Worm (Caenorhabditis elegans) whole organism, early embryonic: ENCODE data around the gene tsn-1.

Experiments
- B0310.2 ChIP-seq: sonication (generic microtip); optimal IDR thresholded peaks from 2 replicates; lab custom pipeline; 2016; ENCODE audit warnings: mild to moderate bottlenecking, missing genetic modification characterization, missing compliant biosample characterization
- F13C5.2 ChIP-seq: sonication (generic microtip); optimal IDR thresholded peaks from 2 replicates; lab custom pipeline; 2017; ENCODE audit warnings: mild to moderate bottlenecking, missing genetic modification characterization, inconsistent platforms, missing compliant biosample characterization
- aly-1 ChIP-seq: sonication (generic microtip); optimal IDR thresholded peaks from 2 replicates; lab custom pipeline; 2016; ENCODE audit warnings: missing genetic modification characterization, missing compliant biosample characterization
- ama-1 ChIP-seq: fragments of 150-350 bp; optimal IDR thresholded peaks from 2 replicates; lab custom pipeline; 2014
- ceh-13 ChIP-seq: fragments of 200-800 bp; sonication (Bioruptor generic); optimal IDR thresholded peaks from 2 replicates; lab custom pipeline; 2018; ENCODE audit warnings: mild to moderate bottlenecking, missing genetic modification characterization, missing compliant biosample characterization
- ceh-36 ChIP-seq: sonication (generic microtip); optimal IDR thresholded peaks from 2 replicates; lab custom pipeline; 2016; ENCODE audit warnings: missing genetic modification characterization, inconsistent platforms, missing compliant biosample characterization
- ets-7 ChIP-seq: sonication (generic microtip); optimal IDR thresholded peaks from 2 replicates; lab custom pipeline; 2016; ENCODE audit warnings: missing genotype, missing genetic modification characterization, missing compliant biosample characterization
- flt-1 ChIP-seq: fragments of 200-800 bp; sonication (Bioruptor generic); IDR thresholded peaks from 2 replicates; pipeline ENCODE4 v1.3.6; 2022; ENCODE audit warnings: missing genetic modification characterization, missing compliant biosample characterization
- hmbx-1 ChIP-seq: sonication (generic microtip); optimal IDR thresholded peaks from 2 replicates; lab custom pipeline; 2016; ENCODE audit warnings: mild to moderate bottlenecking, missing genetic modification characterization, missing compliant biosample characterization
- hmg-4 ChIP-seq: fragments of 200-800 bp; sonication (Bioruptor generic); optimal IDR thresholded peaks from 2 replicates; lab custom pipeline; 2018; ENCODE audit warnings: mild to moderate bottlenecking, missing genetic modification characterization, missing compliant biosample characterization
- hnd-1 ChIP-seq: sonication (generic microtip); optimal IDR thresholded peaks from 2 replicates; lab custom pipeline; 2016; ENCODE audit warnings: missing genetic modification characterization, missing compliant biosample characterization
- pes-1 ChIP-seq: fragments of 200-800 bp; sonication (Bioruptor generic); IDR thresholded peaks from 2 replicates; pipeline ENCODE4 v1.3.6; 2022; ENCODE audit warnings: missing genetic modification reagents, missing genetic modification characterization, missing compliant biosample characterization
- scrt-1 ChIP-seq: fragments of 200-800 bp; sonication (Bioruptor generic); IDR thresholded peaks from 2 replicates; pipeline ENCODE4 v1.3.6; 2022; ENCODE audit warnings: missing genetic modification characterization, missing compliant biosample characterization
- sea-1 ChIP-seq: fragments of 200-800 bp; sonication (Bioruptor generic); conservative IDR thresholded peaks from 2 replicates; pipeline ENCODE4 v1.3.6; 2022; ENCODE audit warnings: missing genetic modification characterization, missing compliant biosample characterization
- tbx-11 ChIP-seq: fragments of 200-800 bp; sonication (Bioruptor generic); IDR thresholded peaks from 2 replicates; pipeline ENCODE4 v1.3.6; 2022; ENCODE audit warnings: missing genetic modification characterization, missing compliant biosample characterization
- tbx-37 ChIP-seq: fragments of 200-800 bp; sonication (Bioruptor generic); conservative IDR thresholded peaks from 2 replicates; pipeline ENCODE4 v1.3.6; 2022; ENCODE audit warnings: missing genetic modification reagents, missing genetic modification characterization, missing compliant biosample characterization
- tra-4 ChIP-seq: sonication (generic microtip); optimal IDR thresholded peaks from 2 replicates; lab custom pipeline; 2017; ENCODE audit warnings: missing genetic modification characterization, missing compliant biosample characterization

The tsn-1 gene

ce11 chrII:4672584-4673110, 34.0 kb upstream of the tsn-1 start, which contains the start of the genes clec-140 and hmg-11:
TSS of gene clec-140 (plus strand) at chrII:4673060.
TSS of gene hmg-11 (plus strand) at chrII:4673085.
- no peak for TF ChIP-seq aly-1
- peak; percentile 25 for TF ChIP-seq hmg-4 (GFP tag; lab: Kevin White, UChicago)
- TF ChIP-seq flt-1 (GFP tag; lab: Robert Waterston, UW) = no peak
- TF ChIP-seq ama-1 (lab: Kevin White, UChicago) = no peak
- no peak for TF ChIP-seq tbx-11 (GFP tag; lab: Robert Waterston, UW)
- no peak for TF ChIP-seq tra-4
- no peak for TF ChIP-seq ets-7 (tag; lab: Kevin White, UChicago)
- no peak for TF ChIP-seq tbx-37 (GFP tag; lab: Robert Waterston, UW)
- TF ChIP-seq ceh-36 (tag; lab: Kevin White, UChicago) = no peak
- TF ChIP-seq F13C5.2 = peak; percentile 49
- no peak for TF ChIP-seq sea-1 (GFP tag; lab: Robert Waterston, UW)
- no peak for TF ChIP-seq ceh-13 (GFP tag; lab: Kevin White, UChicago)
- no peak for TF ChIP-seq scrt-1 (GFP tag; lab: Robert Waterston, UW)
- no peak for TF ChIP-seq hnd-1

- no peak for TF ChIP-seq flt-1 (GFP tag; lab: Robert Waterston, UW)
- no peak for TF ChIP-seq F13C5.2
- TF ChIP-seq ceh-36 (tag; lab: Kevin White, UChicago) = no peak
- no peak for TF ChIP-seq sea-1 (GFP tag; lab: Robert Waterston, UW)
- no peak for TF ChIP-seq B0310.2
- TF ChIP-seq hnd-1 = no peak
- no peak for TF ChIP-seq ama-1 (lab: Kevin White, UChicago)
- no peak for TF ChIP-seq ets-7 (tag; lab: Kevin White, UChicago)
- TF ChIP-seq hmg-4 (GFP tag; lab: Kevin White, UChicago) = no peak
- no peak for TF ChIP-seq scrt-1 (GFP tag; lab: Robert Waterston, UW)
- no peak for TF ChIP-seq pes-1
- no peak for TF ChIP-seq tbx-37 (GFP tag; lab: Robert Waterston, UW)
- TF ChIP-seq aly-1 = no peak
- TF ChIP-seq ceh-13 (GFP tag; lab: Kevin White, UChicago) = no peak
- TF ChIP-seq tbx-11 (GFP tag; lab: Robert Waterston, UW) = no peak
- TF ChIP-seq tra-4 = no peak
- no peak for TF ChIP-seq hmbx-1 (tag; lab: Kevin White, UChicago)
These were observed 33.4 kb upstream of the tsn-1 start for ce11 chrII:4673242-4673641.

ce11 chrII:4673670-4674069, 33.0 kb upstream of the tsn-1 start:
- no peak for TF ChIP-seq tra-4
- TF ChIP-seq ceh-36 (tag; lab: Kevin White, UChicago) = no peak
- TF ChIP-seq B0310.2 = no peak
- no peak for TF ChIP-seq tbx-11 (GFP tag; lab: Robert Waterston, UW)
- TF ChIP-seq hmbx-1 (tag; lab: Kevin White, UChicago) = no peak
- no peak for TF ChIP-seq pes-1
- TF ChIP-seq sea-1 (GFP tag; lab: Robert Waterston, UW) = no peak
- TF ChIP-seq ama-1 (lab: Kevin White, UChicago) = no peak
- no peak for TF ChIP-seq flt-1 (GFP tag; lab: Robert Waterston, UW)
- no peak for TF ChIP-seq hnd-1
- TF ChIP-seq hmg-4 (GFP tag; lab: Kevin White, UChicago) = no peak
- TF ChIP-seq ceh-13 (GFP tag; lab: Kevin White, UChicago) = no peak
- no peak for TF ChIP-seq scrt-1 (GFP tag; lab: Robert Waterston, UW)

ce11 chrII:4674188-4674587, 32.4 kb upstream of the tsn-1 start:
- TF ChIP-seq B0310.2 = no peak
- no peak for TF ChIP-seq scrt-1 (GFP tag; lab: Robert Waterston, UW)
- TF ChIP-seq tra-4 = no peak
- TF ChIP-seq sea-1 (GFP tag; lab: Robert Waterston, UW) = no peak
- no peak for TF ChIP-seq hmbx-1 (tag; lab: Kevin White, UChicago)
- TF ChIP-seq aly-1 = no peak
- no peak for TF ChIP-seq ama-1 (lab: Kevin White, UChicago)
- TF ChIP-seq flt-1 (GFP tag; lab: Robert Waterston, UW) = no peak

ce11 chrII:4675481-4675880, 31.1 kb upstream of the tsn-1 start, which contains the start of gene T05A7.3:
TSS of gene T05A7.3 (plus strand) at chrII:4675781.
- TF ChIP-seq tra-4 = no peak
- TF ChIP-seq ets-7 (tag; lab: Kevin White, UChicago) = no peak
- no peak for TF ChIP-seq scrt-1 (GFP tag; lab: Robert Waterston, UW)
- TF ChIP-seq sea-1 (GFP tag; lab: Robert Waterston, UW) = no peak
- no peak for TF ChIP-seq hmbx-1 (tag; lab: Kevin White, UChicago)
- no peak for TF ChIP-seq tbx-11 (GFP tag; lab: Robert Waterston, UW)
- no peak for TF ChIP-seq B0310.2
- no peak for TF ChIP-seq aly-1
- no peak for TF ChIP-seq tbx-37 (GFP tag; lab: Robert Waterston, UW)
- no peak for TF ChIP-seq ama-1 (lab: Kevin White, UChicago)
- no peak for TF ChIP-seq ceh-36 (tag; lab: Kevin White, UChicago)
- TF ChIP-seq flt-1 (GFP tag; lab: Robert Waterston, UW) = no peak
- TF ChIP-seq hnd-1 = no peak
- no peak for TF ChIP-seq pes-1
- no peak for TF ChIP-seq hmg-4 (GFP tag; lab: Kevin White, UChicago)

ce11 chrII:4676241-4676640, 30.4 kb upstream of the tsn-1 start:
- TF ChIP-seq B0310.2 (no peak), ets-7 (tag; lab: Kevin White, UChicago) (no peak), F13C5.2 (no peak), pes-1 (no peak), tbx-37 (GFP tag; lab: Robert Waterston, UW) (no peak), ceh-36 (tag; lab: Kevin White, UChicago) (no peak), ama-1 (lab: Kevin White, UChicago) (no peak)

ce11 chrII:4677916-4678315, 28.7 kb upstream of the tsn-1 start, which contains the start of gene T05A7.1:
TSS of gene T05A7.1 (plus strand) at chrII:4678216.
- TF ChIP-seq ceh-36 (tag; lab: Kevin White, UChicago) (no peak), pes-1 (no peak), tra-4 (no peak), hnd-1 (no peak), sea-1 (GFP tag; lab: Robert Waterston, UW) (no peak), tbx-37 (GFP tag; lab: Robert Waterston, UW) (no peak), ceh-13 (GFP tag; lab: Kevin White, UChicago) (no peak), ets-7 (tag; lab: Kevin White, UChicago) (no peak), ama-1 (lab: Kevin White, UChicago) (no peak), B0310.2 (no peak), aly-1 (no peak), hmbx-1 (tag; lab: Kevin White, UChicago) (no peak), scrt-1 (GFP tag; lab: Robert Waterston, UW) (no peak)
